Worm (Caenorhabditis elegans) whole organism, L3 larva: ENCODE results near the gene dis-3.
A peak's percentile ranks its signal among the peaks of the same experiment; 100 is the strongest.

Source experiments
- ZK546.5 ChIP-seq: sonication (generic microtip); optimal IDR thresholded peaks from 2 replicates; lab custom pipeline; 2017; ENCODE audit warnings: missing biosample characterization, missing genetic modification characterization
- aly-2 ChIP-seq: fragments of 150-350 bp; optimal IDR thresholded peaks from 2 replicates; lab custom pipeline; 2014; ENCODE audit warnings: missing biosample characterization, missing genetic modification characterization
- ceh-82 ChIP-seq: fragments of 150-350 bp; optimal IDR thresholded peaks from 2 replicates; lab custom pipeline; 2014; ENCODE audit warnings: missing biosample characterization, missing genetic modification characterization
- ceh-9 ChIP-seq: sonication (generic microtip); optimal IDR thresholded peaks from 2 replicates; lab custom pipeline; 2018; ENCODE audit warnings: missing biosample characterization, missing genetic modification characterization
- daf-12 ChIP-seq: fragments of 150-350 bp; optimal IDR thresholded peaks from 2 replicates; lab custom pipeline; 2014; ENCODE audit warnings: missing biosample characterization, missing genetic modification reagents, missing genetic modification characterization
- egl-27 ChIP-seq: sonication (generic microtip); optimal IDR thresholded peaks from 4 replicates; lab custom pipeline; 2017; ENCODE audit warnings: missing biosample characterization, missing genetic modification reagents, missing genetic modification characterization
- egl-5 ChIP-seq: fragments of 150-350 bp; optimal IDR thresholded peaks from 2 replicates; lab custom pipeline; 2017; ENCODE audit warnings: missing biosample characterization, missing genetic modification reagents, missing genetic modification characterization, inconsistent platforms
- elt-2 ChIP-seq: sonication (generic microtip); optimal IDR thresholded peaks from 2 replicates; lab custom pipeline; 2016; ENCODE audit warnings: missing genetic modification reagents, mild to moderate bottlenecking, missing genetic modification characterization, missing compliant biosample characterization
- elt-3 ChIP-seq, 3 experiments: fragments of 150-350 bp in 1 of 3; sonication (generic microtip) in 2 of 3; optimal IDR thresholded peaks; 2 replicates in 2 of 3; 4 replicates in 1 of 3; lab custom pipeline; 2014 to 2017; ENCODE audit warnings: missing biosample characterization in 3 of 3, missing genetic modification characterization in 3 of 3
- fkh-10 ChIP-seq: sonication (generic microtip); optimal IDR thresholded peaks from 2 replicates; lab custom pipeline; 2017; ENCODE audit warnings: missing biosample characterization, missing genetic modification reagents, missing genetic modification characterization
- fkh-2 ChIP-seq: fragments of 150-350 bp; optimal IDR thresholded peaks from 2 replicates; lab custom pipeline; 2014; ENCODE audit warnings: missing biosample characterization, missing genetic modification reagents, missing genetic modification characterization
- jun-1 ChIP-seq: fragments of 150-350 bp; optimal IDR thresholded peaks from 2 replicates; lab custom pipeline; 2014; ENCODE audit warnings: missing biosample characterization, missing genetic modification reagents, missing genetic modification characterization
- lin-15B ChIP-seq: fragments of 150-350 bp; optimal IDR thresholded peaks from 2 replicates; lab custom pipeline; 2014; ENCODE audit warnings: missing biosample characterization, missing genetic modification characterization
- lin-39 ChIP-seq: fragments of 150-350 bp; optimal IDR thresholded peaks from 2 replicates; lab custom pipeline; 2018; ENCODE audit warnings: missing biosample characterization, missing genetic modification reagents, missing genetic modification characterization
- mdl-1 ChIP-seq: fragments of 150-350 bp; optimal IDR thresholded peaks from 2 replicates; lab custom pipeline; 2014; ENCODE audit warnings: missing biosample characterization, missing genetic modification characterization
- nhr-11 ChIP-seq: fragments of 150-350 bp; optimal IDR thresholded peaks from 2 replicates; lab custom pipeline; 2014; ENCODE audit warnings: missing biosample characterization, missing genetic modification characterization
- nhr-12 ChIP-seq: fragments of 150-350 bp; optimal IDR thresholded peaks from 2 replicates; lab custom pipeline; 2014; ENCODE audit warnings: missing biosample characterization, missing genetic modification characterization
- nhr-43 ChIP-seq: sonication (generic microtip); optimal IDR thresholded peaks from 2 replicates; lab custom pipeline; 2016; ENCODE audit warnings: mild to moderate bottlenecking, missing genetic modification characterization, missing compliant biosample characterization; ENCODE audit not compliant: poor library complexity, severe bottlenecking
- nhr-67 ChIP-seq: fragments of 150-350 bp; optimal IDR thresholded peaks from 2 replicates; lab custom pipeline; 2014; ENCODE audit warnings: missing biosample characterization, missing genetic modification characterization
- nhr-76 ChIP-seq: fragments of 150-350 bp; sonication (generic microtip); optimal IDR thresholded peaks from 5 replicates; lab custom pipeline; 2014; ENCODE audit warnings: missing biosample characterization, missing genetic modification characterization
- nhr-77 ChIP-seq: fragments of 150-350 bp; optimal IDR thresholded peaks from 2 replicates; lab custom pipeline; 2014; ENCODE audit warnings: missing biosample characterization, missing genetic modification characterization
- pqm-1 ChIP-seq: fragments of 150-350 bp; optimal IDR thresholded peaks from 2 replicates; lab custom pipeline; 2017; ENCODE audit warnings: missing biosample characterization, missing genetic modification characterization, inconsistent platforms
- skn-1 ChIP-seq: fragments of 150-350 bp; optimal IDR thresholded peaks from 2 replicates; lab custom pipeline; 2014; ENCODE audit warnings: missing biosample characterization, missing genetic modification characterization
- snpc-4 ChIP-seq: fragments of 150-350 bp; optimal IDR thresholded peaks from 2 replicates; lab custom pipeline; 2014; ENCODE audit warnings: missing biosample characterization, missing genetic modification characterization
- unc-39 ChIP-seq: sonication (generic microtip); optimal IDR thresholded peaks from 4 replicates; lab custom pipeline; 2017; ENCODE audit warnings: missing biosample characterization, missing genetic modification characterization
- unc-62 ChIP-seq: fragments of 150-350 bp; sonication (generic microtip); optimal IDR thresholded peaks from 4 replicates; lab custom pipeline; 2014; ENCODE audit warnings: missing biosample characterization, missing genetic modification reagents, missing genetic modification characterization
- ztf-11 ChIP-seq: fragments of 150-350 bp; optimal IDR thresholded peaks from 2 replicates; lab custom pipeline; 2014; ENCODE audit warnings: missing biosample characterization, missing genetic modification characterization
- ztf-4 ChIP-seq: fragments of 150-350 bp; optimal IDR thresholded peaks from 2 replicates; lab custom pipeline; 2014; ENCODE audit warnings: missing biosample characterization, missing genetic modification characterization

Gene dis-3

ce11 chrIV:10063941-10064340 is 33.1 kb upstream of the dis-3 start:
- no peak for TF ChIP-seq fkh-2
- no peak for TF ChIP-seq ceh-82 (tag; lab: Kevin White, UChicago)
- no peak for TF ChIP-seq ztf-11
- TF ChIP-seq mdl-1 (tag; lab: Kevin White, UChicago): no peak
- TF ChIP-seq lin-39 (tag; lab: Kevin White, UChicago): no peak
- TF ChIP-seq ceh-9 (tag; lab: Kevin White, UChicago): no peak
- TF ChIP-seq skn-1 (tag; lab: Kevin White, UChicago): no peak
- TF ChIP-seq ZK546.5 (tag; lab: Kevin White, UChicago): no peak
- TF ChIP-seq nhr-67 (tag; lab: Kevin White, UChicago): no peak
- no peak for TF ChIP-seq elt-3 (tag; optimal IDR thresholded peaks at IDR 0.05; lab: Kevin White, UChicago)

ce11 chrIV:10065159-10065558 is 31.8 kb upstream of the dis-3 start:
- no peak for TF ChIP-seq daf-12 (tag; lab: Kevin White, UChicago)
- TF ChIP-seq lin-39 (tag; lab: Kevin White, UChicago): peak; percentile 74
- TF ChIP-seq unc-62 (GFP tag; lab: Kevin White, UChicago): peak; percentile 36

ce11 chrIV:10066456-10066855 is 30.5 kb upstream of the dis-3 start:
- TF ChIP-seq nhr-11 (tag; lab: Kevin White, UChicago) (no peak), elt-2 (tag; lab: Kevin White, UChicago) (peak; percentile 44), fkh-10 (no peak), unc-62 (GFP tag; lab: Kevin White, UChicago) (no peak), pqm-1 (tag; lab: Kevin White, UChicago) (peak; percentile 10)

DNA sequence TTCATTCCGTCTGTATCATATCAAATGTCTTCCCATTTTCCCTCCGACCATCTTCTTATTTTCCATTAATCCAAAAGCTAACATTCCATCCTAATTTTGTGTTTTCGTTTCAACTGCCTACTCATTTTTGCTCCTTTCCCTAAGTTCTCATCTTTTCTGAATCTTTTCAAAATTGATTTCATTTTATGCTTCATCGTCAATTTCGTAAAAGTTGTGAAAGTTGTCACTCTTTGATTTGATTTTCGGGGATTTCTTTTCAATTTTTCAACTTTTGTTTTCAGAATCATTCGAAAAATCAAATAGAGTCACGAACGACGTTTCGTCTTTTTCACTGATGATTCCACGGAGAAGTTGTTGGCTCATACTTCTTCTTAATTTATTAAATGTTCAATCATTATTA is 29.5 kb upstream of the dis-3 start, which contains the start of gene cwn-2:
Gene cwn-2, plus strand, starts transcription at position 276 of the 400 bp plus-strand sequence.
- TF ChIP-seq fkh-10 (peak; percentile 94), nhr-43 (no peak), egl-27 (tag; lab: Kevin White, UChicago) (no peak), ceh-82 (tag; lab: Kevin White, UChicago) (no peak)

- TF ChIP-seq ceh-82 (tag; lab: Kevin White, UChicago) (no peak), nhr-11 (tag; lab: Kevin White, UChicago) (no peak), ztf-11 (no peak), jun-1 (tag; lab: Kevin White, UChicago) (no peak), nhr-12 (tag; lab: Kevin White, UChicago) (no peak), egl-5 (tag; lab: Kevin White, UChicago) (no peak)
Observed at ce11 chrIV:10068266-10068665, 28.7 kb upstream of the dis-3 start.

- TF ChIP-seq nhr-77: no peak
- TF ChIP-seq nhr-76 (tag; lab: Kevin White, UChicago): no peak
Observed at ce11 chrIV:10072527-10072926, 24.5 kb upstream of the dis-3 start, which contains the start of gene W01B6.3. Gene W01B6.3 (minus strand): TSS chrIV:10072627.

- TF ChIP-seq fkh-10 (no peak), nhr-76 (tag; lab: Kevin White, UChicago) (no peak), nhr-67 (tag; lab: Kevin White, UChicago) (no peak), unc-39 (tag; lab: Kevin White, UChicago) (no peak), ztf-4 (no peak), aly-2 (tag; lab: Kevin White, UChicago) (no peak), nhr-77 (no peak), elt-2 (tag; lab: Kevin White, UChicago) (no peak), daf-12 (tag; lab: Kevin White, UChicago) (no peak), egl-5 (tag; lab: Kevin White, UChicago) (no peak), pqm-1 (tag; lab: Kevin White, UChicago) (no peak), unc-62 (GFP tag; lab: Kevin White, UChicago) (no peak), lin-39 (tag; lab: Kevin White, UChicago) (no peak), snpc-4 (tag; lab: Kevin White, UChicago) (no peak), egl-27 (tag; lab: Kevin White, UChicago) (no peak), lin-15B (tag; lab: Kevin White, UChicago) (no peak), ztf-11 (no peak)
Observed at ce11 chrIV:10075034-10075510, 21.9 kb upstream of the dis-3 start, which contains the start of the genes ttbk-4 and W01B6.4. Gene ttbk-4 (minus strand): TSS chrIV:10075134. Gene W01B6.4 (plus strand): TSS chrIV:10075460.
